Worm (Caenorhabditis elegans) whole organism, L1 larva: Measurements from ENCODE around the gene F53B1.8.

Experiments
- C04F5.9 ChIP-seq: sonication (generic microtip); optimal IDR thresholded peaks from 2 replicates; lab custom pipeline; 2016; ENCODE audit warnings: missing genetic modification characterization, missing compliant biosample characterization
- Y116A8C.19 ChIP-seq: sonication (generic microtip); optimal IDR thresholded peaks from 2 replicates; lab custom pipeline; 2016; ENCODE audit warnings: missing compliant biosample characterization, missing genetic modification characterization, borderline replicate concordance
- alr-1 ChIP-seq: fragments of 200-800 bp; sonication (Bioruptor generic); optimal IDR thresholded peaks from 2 replicates; lab custom pipeline; 2018; ENCODE audit warnings: borderline replicate concordance, mild to moderate bottlenecking, missing genetic modification characterization, missing compliant biosample characterization
- ama-1 ChIP-seq: fragments of 150-350 bp; optimal IDR thresholded peaks from 2 replicates; lab custom pipeline; 2014
- ceh-8 ChIP-seq: fragments of 200-800 bp; sonication (Bioruptor generic); optimal IDR thresholded peaks from 2 replicates; lab custom pipeline; 2018; ENCODE audit warnings: mild to moderate bottlenecking, missing genetic modification characterization, moderate library complexity, missing compliant biosample characterization
- ceh-82 ChIP-seq, 3 experiments: fragments of 150-350 bp in 1 of 3; sonication (generic microtip) in 2 of 3; optimal IDR thresholded peaks; 2 replicates each; lab custom pipeline; 2014 to 2017; ENCODE audit warnings: missing biosample characterization in 3 of 3, missing genetic modification characterization in 3 of 3
- ceh-90 ChIP-seq: sonication (generic microtip); optimal IDR thresholded peaks from 2 replicates; lab custom pipeline; 2016; ENCODE audit warnings: missing genetic modification characterization, missing compliant biosample characterization
- ces-1 ChIP-seq: fragments of 150-350 bp; optimal IDR thresholded peaks from 2 replicates; lab custom pipeline; 2014; ENCODE audit warnings: missing biosample characterization, missing genetic modification reagents, missing genetic modification characterization
- dpl-1 ChIP-seq, 3 experiments: fragments of 150-350 bp in 2 of 3; sonication (generic microtip) in 1 of 3; optimal IDR thresholded peaks; 2 replicates each; lab custom pipeline; 2014 to 2017; ENCODE audit warnings: missing biosample characterization in 3 of 3, missing genetic modification characterization in 3 of 3, missing genetic modification reagents in 3 of 3
- efl-1 ChIP-seq, 4 experiments: fragments of 150-350 bp; optimal IDR thresholded peaks in 3 of 4; peaks in 1 of 4; 1 replicate in 1 of 4; 2 replicates in 3 of 4; lab custom pipeline; 2014; ENCODE audit warnings: missing biosample characterization in 2 of 4, missing genetic modification characterization in 2 of 4, missing genetic modification reagents in 2 of 4
- efl-3 ChIP-seq: fragments of 200-800 bp; sonication (Bioruptor generic); optimal IDR thresholded peaks from 2 replicates; lab custom pipeline; 2018; ENCODE audit warnings: mild to moderate bottlenecking, missing genetic modification characterization, missing compliant biosample characterization
- egl-13 ChIP-seq: sonication (generic microtip); optimal IDR thresholded peaks from 2 replicates; lab custom pipeline; 2016; ENCODE audit warnings: missing genotype, missing genetic modification reagents, missing genetic modification characterization, missing compliant biosample characterization
- egl-27 ChIP-seq, 2 experiments: fragments of 150-350 bp in 1 of 2; sonication (generic microtip); optimal IDR thresholded peaks; 3 replicates each; lab custom pipeline; 2017 to 2018; ENCODE audit warnings: missing biosample characterization in 2 of 2, missing genetic modification characterization in 2 of 2, missing genetic modification reagents in 2 of 2
- elt-2 ChIP-seq: sonication (generic microtip); optimal IDR thresholded peaks from 2 replicates; lab custom pipeline; 2016; ENCODE audit warnings: missing genetic modification characterization, mild to moderate bottlenecking, inconsistent platforms, missing compliant biosample characterization, missing genetic modification reagents
- elt-3 ChIP-seq, 6 experiments: fragments of 150-350 bp in 1 of 6; sonication (generic microtip); optimal IDR thresholded peaks; 2 replicates each; lab custom pipeline; 2017 to 2018; ENCODE audit warnings: missing biosample characterization in 6 of 6, missing genetic modification characterization in 6 of 6, inconsistent platforms in 1 of 6
- fkh-10 ChIP-seq: sonication (generic microtip); optimal IDR thresholded peaks from 2 replicates; lab custom pipeline; 2017; ENCODE audit warnings: missing biosample characterization, missing genetic modification reagents, missing genetic modification characterization
- fkh-4 ChIP-seq: sonication (generic microtip); optimal IDR thresholded peaks from 2 replicates; lab custom pipeline; 2016; ENCODE audit warnings: missing compliant biosample characterization, missing genetic modification characterization, borderline replicate concordance
- fos-1 ChIP-seq: fragments of 150-350 bp; optimal IDR thresholded peaks from 2 replicates; lab custom pipeline; 2014; ENCODE audit warnings: missing biosample characterization, missing genetic modification characterization
- hpl-2 ChIP-seq: fragments of 150-350 bp; optimal IDR thresholded peaks from 2 replicates; lab custom pipeline; 2014; ENCODE audit warnings: missing biosample characterization, missing genetic modification reagents, missing genetic modification characterization
- irx-1 ChIP-seq: sonication (generic microtip); optimal IDR thresholded peaks from 2 replicates; lab custom pipeline; 2016; ENCODE audit warnings: missing genetic modification characterization, missing compliant biosample characterization
- lin-14 ChIP-seq: fragments of 200-800 bp; sonication (Bioruptor generic); optimal IDR thresholded peaks from 2 replicates; lab custom pipeline; 2018; ENCODE audit warnings: mild to moderate bottlenecking, missing genetic modification characterization, moderate library complexity, missing compliant biosample characterization
- lin-15B ChIP-seq: fragments of 150-350 bp; sonication (generic microtip); optimal IDR thresholded peaks from 3 replicates; lab custom pipeline; 2014; ENCODE audit warnings: missing biosample characterization, missing genetic modification characterization
- lin-35 ChIP-seq, 2 experiments: fragments of 150-350 bp; optimal IDR thresholded peaks; 2 replicates each; lab custom pipeline; 2014; ENCODE audit warnings: missing biosample characterization in 2 of 2, missing genetic modification characterization in 2 of 2, missing genetic modification reagents in 2 of 2
- lin-39 ChIP-seq: fragments of 150-350 bp; optimal IDR thresholded peaks from 2 replicates; lab custom pipeline; 2014; ENCODE audit warnings: missing biosample characterization, missing genetic modification reagents, missing genetic modification characterization
- lir-3 ChIP-seq: sonication (generic microtip); optimal IDR thresholded peaks from 2 replicates; lab custom pipeline; 2016; ENCODE audit warnings: mild to moderate bottlenecking, missing genetic modification characterization, moderate library complexity, missing compliant biosample characterization; ENCODE audit not compliant: poor library complexity
- lsy-2 ChIP-seq, 2 experiments: fragments of 150-350 bp; optimal IDR thresholded peaks; 2 replicates each; lab custom pipeline; 2014; ENCODE audit warnings: missing biosample characterization in 2 of 2, missing genetic modification characterization in 2 of 2
- mef-2 ChIP-seq: fragments of 150-350 bp; optimal IDR thresholded peaks from 2 replicates; lab custom pipeline; 2014; ENCODE audit warnings: missing biosample characterization, missing genetic modification characterization
- nhr-11 ChIP-seq: fragments of 150-350 bp; optimal IDR thresholded peaks from 2 replicates; lab custom pipeline; 2014; ENCODE audit warnings: missing biosample characterization, missing genetic modification characterization
- nhr-237 ChIP-seq: fragments of 150-350 bp; optimal IDR thresholded peaks from 2 replicates; lab custom pipeline; 2014; ENCODE audit warnings: missing biosample characterization, missing genetic modification characterization
- nhr-28 ChIP-seq: fragments of 150-350 bp; optimal IDR thresholded peaks from 2 replicates; lab custom pipeline; 2014; ENCODE audit warnings: missing biosample characterization, missing genetic modification characterization
- nhr-71 ChIP-seq: sonication (generic microtip); optimal IDR thresholded peaks from 2 replicates; lab custom pipeline; 2016; ENCODE audit warnings: mild to moderate bottlenecking, missing genetic modification characterization, moderate library complexity, missing compliant biosample characterization
- nhr-77 ChIP-seq: fragments of 150-350 bp; optimal IDR thresholded peaks from 2 replicates; lab custom pipeline; 2014; ENCODE audit warnings: missing biosample characterization, missing genetic modification characterization
- nhr-85 ChIP-seq: sonication (generic microtip); peaks from one replicate; lab custom pipeline; 2016; ENCODE audit warnings: missing genetic modification characterization, inconsistent platforms, missing compliant biosample characterization
- nhr-90 ChIP-seq: sonication (generic microtip); optimal IDR thresholded peaks from 2 replicates; lab custom pipeline; 2016; ENCODE audit warnings: mild to moderate bottlenecking, missing genetic modification characterization, missing compliant biosample characterization; ENCODE audit not compliant: poor library complexity
- pqm-1 ChIP-seq: sonication (generic microtip); optimal IDR thresholded peaks from 3 replicates; lab custom pipeline; 2017; ENCODE audit warnings: missing biosample characterization, missing genetic modification characterization
- rnt-1 ChIP-seq: sonication (generic microtip); optimal IDR thresholded peaks from 2 replicates; lab custom pipeline; 2016; ENCODE audit warnings: mild to moderate bottlenecking, missing genetic modification characterization, moderate library complexity, missing compliant biosample characterization
- skn-1 ChIP-seq: fragments of 150-350 bp; optimal IDR thresholded peaks from 2 replicates; lab custom pipeline; 2014; ENCODE audit warnings: missing biosample characterization, missing genetic modification characterization
- sptf-1 ChIP-seq: fragments of 150-350 bp; optimal IDR thresholded peaks from 2 replicates; lab custom pipeline; 2014; ENCODE audit warnings: missing biosample characterization, missing genetic modification characterization
- tbx-2 ChIP-seq: sonication (generic microtip); optimal IDR thresholded peaks from 2 replicates; lab custom pipeline; 2016; ENCODE audit warnings: missing genetic modification characterization, missing compliant biosample characterization
- tlp-1 ChIP-seq: fragments of 150-350 bp; optimal IDR thresholded peaks from 2 replicates; lab custom pipeline; 2014; ENCODE audit warnings: missing biosample characterization, missing genetic modification characterization
- unc-130 ChIP-seq: fragments of 150-350 bp; optimal IDR thresholded peaks from 2 replicates; lab custom pipeline; 2017; ENCODE audit warnings: missing biosample characterization, missing genetic modification characterization, inconsistent platforms
- unc-30 ChIP-seq: sonication (generic microtip); optimal IDR thresholded peaks from 2 replicates; lab custom pipeline; 2017; ENCODE audit warnings: missing biosample characterization, missing genetic modification characterization
- unc-62 ChIP-seq: fragments of 150-350 bp; optimal IDR thresholded peaks from 2 replicates; lab custom pipeline; 2014; ENCODE audit warnings: missing biosample characterization, missing genetic modification reagents, missing genetic modification characterization
- unc-86 ChIP-seq: sonication (generic microtip); optimal IDR thresholded peaks from 2 replicates; lab custom pipeline; 2016; ENCODE audit warnings: missing genetic modification characterization, missing compliant biosample characterization
- vab-15 ChIP-seq: sonication (generic microtip); optimal IDR thresholded peaks from 2 replicates; lab custom pipeline; 2017; ENCODE audit warnings: missing genotype, mild to moderate bottlenecking, missing genetic modification characterization, missing compliant biosample characterization
- zag-1 ChIP-seq: fragments of 150-350 bp; optimal IDR thresholded peaks from 2 replicates; lab custom pipeline; 2014; ENCODE audit warnings: missing biosample characterization, missing genetic modification characterization
- ztf-11 ChIP-seq, 2 experiments: sonication (generic microtip); optimal IDR thresholded peaks; 2 replicates each; lab custom pipeline; 2016 to 2017; ENCODE audit warnings: missing genetic modification characterization in 2 of 2, missing biosample characterization in 1 of 2, missing compliant biosample characterization in 1 of 2
- ztf-4 ChIP-seq: fragments of 150-350 bp; optimal IDR thresholded peaks from 2 replicates; lab custom pipeline; 2014; ENCODE audit warnings: missing biosample characterization, missing genetic modification characterization

F53B1.8 gene

DNA sequence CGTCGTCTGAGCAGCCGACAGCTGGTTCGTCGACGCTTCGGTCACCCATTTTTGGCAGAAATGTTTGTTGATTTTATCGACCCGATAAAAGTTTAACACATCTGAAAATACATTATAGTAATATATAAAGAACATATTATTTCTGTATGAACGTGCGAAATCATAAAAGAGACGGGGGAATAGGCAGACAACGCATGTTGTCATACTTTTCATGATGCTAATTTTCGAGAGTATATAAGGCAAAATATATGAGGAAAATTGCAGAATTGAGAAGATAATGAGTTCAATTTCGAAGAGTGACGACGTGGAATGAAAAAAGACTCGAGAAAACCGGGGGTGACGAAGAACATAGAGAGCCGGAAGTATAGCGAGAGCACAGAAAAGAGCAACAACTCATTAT is at the start of gene F53B1.8:
Gene F53B1.8, minus strand, starts transcription at position 101 of the 400 bp plus-strand sequence.
- TF ChIP-seq egl-13 (no peak), nhr-71 (tag; lab: Kevin White, UChicago) (no peak), ama-1 (no peak), mef-2 (tag; lab: Kevin White, UChicago) (no peak), egl-27 (tag; optimal IDR thresholded peaks at IDR 0.05; lab: Kevin White, UChicago) (no peak), lir-3 (tag; lab: Kevin White, UChicago) (no peak), fkh-4 (tag; lab: Kevin White, UChicago) (no peak), efl-1 (optimal IDR thresholded peaks at IDR 0.05; lab: Kevin White, UChicago) (no peak), efl-1 (GFP tag; optimal IDR thresholded peaks at IDR 0.05 in 1 of 2; lab: Kevin White, UChicago) (peak in 1 of 2 experiments; percentile 77), ztf-11 (tag; optimal IDR thresholded peaks at IDR 0.05; lab: Kevin White, UChicago) (no peak), lin-14 (GFP tag; lab: Kevin White, UChicago) (peak; percentile 44), lin-35 (GFP tag; optimal IDR thresholded peaks at IDR 0.05; lab: Kevin White, UChicago) (no peak), fkh-10 (no peak), ceh-8 (GFP tag; lab: Kevin White, UChicago) (no peak), tbx-2 (tag; lab: Kevin White, UChicago) (no peak), sptf-1 (no peak), ces-1 (GFP tag; lab: Kevin White, UChicago) (no peak)

DNA sequence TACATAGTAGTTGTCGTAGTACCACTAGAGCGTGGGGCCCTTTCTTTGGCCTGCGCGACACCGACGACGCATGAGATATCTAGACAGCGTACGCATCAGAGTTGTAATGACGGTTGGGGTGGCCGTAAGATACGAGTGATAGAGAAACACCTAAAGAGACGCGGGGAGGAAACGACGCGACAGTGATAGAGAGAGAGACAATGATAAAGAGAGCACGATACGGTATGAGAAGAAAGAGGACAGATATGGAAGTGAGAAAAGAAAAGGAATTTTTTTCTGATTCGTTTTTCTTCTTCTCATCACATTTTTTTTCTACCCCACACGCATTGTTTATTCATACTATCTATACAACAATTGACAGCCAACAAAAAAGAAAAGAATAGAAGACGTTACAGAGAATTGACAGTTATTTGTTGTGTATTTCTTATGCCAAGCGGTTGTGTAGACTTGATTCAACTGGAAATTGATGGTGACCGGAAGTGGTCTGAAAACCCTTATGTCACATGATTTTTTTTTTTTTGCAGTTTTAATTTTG is 48.4 kb upstream of the F53B1.8 start:
- TF ChIP-seq nhr-28 (tag; lab: Kevin White, UChicago), result no peak
- no peak for TF ChIP-seq sptf-1
- TF ChIP-seq nhr-71 (tag; lab: Kevin White, UChicago), result no peak
- no peak for TF ChIP-seq irx-1 (tag; lab: Kevin White, UChicago)
- no peak for TF ChIP-seq ztf-4 (tag; lab: Kevin White, UChicago)
- TF ChIP-seq tlp-1, result no peak
- TF ChIP-seq lir-3 (tag; lab: Kevin White, UChicago), result no peak
- TF ChIP-seq lin-35 (GFP tag; optimal IDR thresholded peaks at IDR 0.05; lab: Kevin White, UChicago), result peak in 1 of 2 experiments; percentile 4
- TF ChIP-seq hpl-2 (GFP tag; lab: Kevin White, UChicago), result no peak
- TF ChIP-seq ceh-90 (tag; lab: Kevin White, UChicago), result no peak
- no peak for TF ChIP-seq Y116A8C.19 (tag; lab: Kevin White, UChicago)
- no peak for TF ChIP-seq alr-1
- TF ChIP-seq efl-3, result no peak
- no peak for TF ChIP-seq pqm-1 (tag; lab: Kevin White, UChicago)
- no peak for TF ChIP-seq ceh-82 (tag; optimal IDR thresholded peaks at IDR 0.05; lab: Kevin White, UChicago)
- TF ChIP-seq skn-1 (tag; lab: Kevin White, UChicago), result peak; percentile 22
- no peak for TF ChIP-seq lin-39 (tag; lab: Kevin White, UChicago)
- TF ChIP-seq rnt-1 (tag; lab: Kevin White, UChicago), result no peak
- no peak for TF ChIP-seq unc-130 (tag; lab: Kevin White, UChicago)
- TF ChIP-seq lsy-2 (tag; optimal IDR thresholded peaks at IDR 0.05; lab: Kevin White, UChicago), result peak in 1 of 2 experiments; percentile 34
- TF ChIP-seq dpl-1 (GFP tag; optimal IDR thresholded peaks at IDR 0.05; lab: Kevin White, UChicago), result no peak
- no peak for TF ChIP-seq ceh-8 (GFP tag; lab: Kevin White, UChicago)
- TF ChIP-seq ces-1 (GFP tag; lab: Kevin White, UChicago), result no peak
- no peak for TF ChIP-seq efl-1 (optimal IDR thresholded peaks at IDR 0.05; lab: Kevin White, UChicago)
- TF ChIP-seq efl-1 (GFP tag; optimal IDR thresholded peaks at IDR 0.05 in 1 of 2; lab: Kevin White, UChicago), result no peak
- TF ChIP-seq elt-3 (tag; optimal IDR thresholded peaks at IDR 0.05; lab: Kevin White, UChicago), result peak in 1 of 6 experiments; percentile 46
- no peak for TF ChIP-seq tbx-2 (tag; lab: Kevin White, UChicago)
- TF ChIP-seq fos-1 (tag; lab: Kevin White, UChicago), result no peak
- TF ChIP-seq ztf-11 (tag; optimal IDR thresholded peaks at IDR 0.05; lab: Kevin White, UChicago), result no peak
- peak; percentile 47 for TF ChIP-seq elt-2 (tag; lab: Kevin White, UChicago)
- TF ChIP-seq nhr-237 (tag; lab: Kevin White, UChicago), result no peak
- no peak for TF ChIP-seq C04F5.9 (tag; lab: Kevin White, UChicago)
- TF ChIP-seq unc-86, result no peak
- TF ChIP-seq zag-1, result no peak
- TF ChIP-seq nhr-11 (tag; lab: Kevin White, UChicago), result no peak
- TF ChIP-seq unc-30 (tag; lab: Kevin White, UChicago), result no peak
- TF ChIP-seq ama-1, result no peak
- no peak for TF ChIP-seq unc-62 (GFP tag; lab: Kevin White, UChicago)
- no peak for TF ChIP-seq fkh-4 (tag; lab: Kevin White, UChicago)
- peak; percentile 73 for TF ChIP-seq nhr-85 (tag; lab: Kevin White, UChicago)
- no peak for TF ChIP-seq vab-15 (tag; lab: Kevin White, UChicago)
- TF ChIP-seq nhr-90, result no peak
- no peak for TF ChIP-seq lin-15B (tag; lab: Kevin White, UChicago)
- no peak for TF ChIP-seq nhr-77 (tag; lab: Kevin White, UChicago)
